Worm (Caenorhabditis elegans) whole organism, mixed stage, embryonic: ENCODE results near the gene ppm-1.G.

Experiments
- M03D4.4 ChIP-seq: sonication (generic microtip); optimal IDR thresholded peaks from 2 replicates; lab custom pipeline; 2017; ENCODE audit warnings: mild to moderate bottlenecking, missing genetic modification characterization, missing compliant biosample characterization
- bed-3 ChIP-seq: fragments of 200-800 bp; sonication (Bioruptor generic); optimal IDR thresholded peaks from 3 replicates; lab custom pipeline; 2018; ENCODE audit warnings: mild to moderate bottlenecking, missing genetic modification characterization, moderate library complexity, missing compliant biosample characterization
- blmp-1 ChIP-seq: fragments of 150-350 bp; optimal IDR thresholded peaks from 2 replicates; lab custom pipeline; 2014; ENCODE audit warnings: missing biosample characterization, missing genetic modification characterization
- ceh-39 ChIP-seq: fragments of 150-350 bp; optimal IDR thresholded peaks from 2 replicates; lab custom pipeline; 2014; ENCODE audit warnings: missing biosample characterization, missing genetic modification characterization
- ceh-43 ChIP-seq: fragments of 200-800 bp; sonication (Bioruptor generic); optimal IDR thresholded peaks from 2 replicates; lab custom pipeline; 2018; ENCODE audit warnings: mild to moderate bottlenecking, missing genetic modification characterization, moderate library complexity, missing compliant biosample characterization
- ces-1 ChIP-seq: fragments of 150-350 bp; optimal IDR thresholded peaks from 2 replicates; lab custom pipeline; 2014; ENCODE audit warnings: missing biosample characterization, missing genetic modification reagents, missing genetic modification characterization
- cnd-1 ChIP-seq: fragments of 200-800 bp; sonication (Bioruptor generic); optimal IDR thresholded peaks from 2 replicates; lab custom pipeline; 2018; ENCODE audit warnings: mild to moderate bottlenecking, missing genetic modification characterization, missing compliant biosample characterization
- elt-3 ChIP-seq: fragments of 150-350 bp; optimal IDR thresholded peaks from 2 replicates; lab custom pipeline; 2014; ENCODE audit warnings: missing biosample characterization, missing genetic modification characterization
- flh-1 ChIP-seq: fragments of 200-800 bp; sonication (Bioruptor generic); optimal IDR thresholded peaks from 2 replicates; lab custom pipeline; 2018; ENCODE audit warnings: mild to moderate bottlenecking, missing genetic modification characterization, moderate library complexity, missing compliant biosample characterization
- hlh-1 ChIP-seq: fragments of 150-350 bp; optimal IDR thresholded peaks from 2 replicates; lab custom pipeline; 2014; ENCODE audit warnings: missing biosample characterization, missing genetic modification reagents, missing genetic modification characterization
- lin-13 ChIP-seq: fragments of 150-350 bp; optimal IDR thresholded peaks from 2 replicates; lab custom pipeline; 2014; ENCODE audit warnings: missing biosample characterization, missing genetic modification characterization
- lin-32 ChIP-seq: fragments of 200-800 bp; sonication (Bioruptor generic); optimal IDR thresholded peaks from 2 replicates; lab custom pipeline; 2018; ENCODE audit warnings: mild to moderate bottlenecking, missing genetic modification characterization, missing compliant biosample characterization
- lsy-2 ChIP-seq: fragments of 150-350 bp; optimal IDR thresholded peaks from 2 replicates; lab custom pipeline; 2014; ENCODE audit warnings: missing biosample characterization, missing genetic modification characterization
- mab-5 ChIP-seq: fragments of 150-350 bp; optimal IDR thresholded peaks from 2 replicates; lab custom pipeline; 2014; ENCODE audit warnings: missing biosample characterization, missing genetic modification characterization
- mep-1 ChIP-seq: fragments of 150-350 bp; optimal IDR thresholded peaks from 2 replicates; lab custom pipeline; 2017; ENCODE audit warnings: missing biosample characterization, missing genetic modification reagents, missing genetic modification characterization, inconsistent platforms
- mls-2 ChIP-seq: sonication (generic microtip); optimal IDR thresholded peaks from 2 replicates; lab custom pipeline; 2016; ENCODE audit warnings: mild to moderate bottlenecking, missing genetic modification characterization, moderate library complexity, missing compliant biosample characterization
- nhr-2 ChIP-seq: fragments of 150-350 bp; optimal IDR thresholded peaks from 2 replicates; lab custom pipeline; 2014; ENCODE audit warnings: missing biosample characterization, missing genetic modification characterization
- nhr-237 ChIP-seq: fragments of 150-350 bp; optimal IDR thresholded peaks from 2 replicates; lab custom pipeline; 2014; ENCODE audit warnings: missing biosample characterization, missing genetic modification characterization
- nhr-28 ChIP-seq: fragments of 150-350 bp; optimal IDR thresholded peaks from 2 replicates; lab custom pipeline; 2014; ENCODE audit warnings: missing biosample characterization, missing genetic modification characterization
- nhr-76 ChIP-seq: sonication (generic microtip); optimal IDR thresholded peaks from 2 replicates; lab custom pipeline; 2017; ENCODE audit warnings: missing biosample characterization, missing genetic modification characterization
- pha-4 ChIP-seq: fragments of 150-350 bp; optimal IDR thresholded peaks from 2 replicates; lab custom pipeline; 2018; ENCODE audit warnings: missing biosample characterization, missing genetic modification reagents, missing genetic modification characterization
- sem-2 ChIP-seq: fragments of 200-800 bp; sonication (Bioruptor generic); optimal IDR thresholded peaks from 2 replicates; lab custom pipeline; 2018; ENCODE audit warnings: mild to moderate bottlenecking, missing genetic modification characterization, missing compliant biosample characterization
- sptf-1 ChIP-seq: sonication (generic microtip); optimal IDR thresholded peaks from 2 replicates; lab custom pipeline; 2017; ENCODE audit warnings: mild to moderate bottlenecking, missing genetic modification characterization, moderate library complexity, missing compliant biosample characterization
- tbx-8 ChIP-seq: fragments of 200-800 bp; sonication (Bioruptor generic); optimal IDR thresholded peaks from 2 replicates; lab custom pipeline; 2018; ENCODE audit warnings: mild to moderate bottlenecking, missing genetic modification characterization, moderate library complexity, missing compliant biosample characterization
- unc-120 ChIP-seq: sonication (generic microtip); optimal IDR thresholded peaks from 2 replicates; lab custom pipeline; 2017; ENCODE audit warnings: missing genetic modification characterization, missing compliant biosample characterization; ENCODE audit not compliant: poor library complexity, severe bottlenecking
- unc-39 ChIP-seq: fragments of 150-350 bp; optimal IDR thresholded peaks from 2 replicates; lab custom pipeline; 2014; ENCODE audit warnings: missing biosample characterization, missing genetic modification characterization
- unc-62 ChIP-seq: fragments of 150-350 bp; optimal IDR thresholded peaks from 2 replicates; lab custom pipeline; 2014; ENCODE audit warnings: missing biosample characterization, missing genetic modification reagents, missing genetic modification characterization
- zip-8 ChIP-seq: fragments of 150-350 bp; optimal IDR thresholded peaks from 2 replicates; lab custom pipeline; 2014; ENCODE audit warnings: missing biosample characterization, missing genetic modification characterization
- ztf-11 ChIP-seq: fragments of 150-350 bp; optimal IDR thresholded peaks from 2 replicates; lab custom pipeline; 2014; ENCODE audit warnings: missing biosample characterization, missing genetic modification characterization

The ppm-1.G gene

ce11 chrIII:757981-758380, 25.5 kb upstream of the ppm-1.G start, which contains the start of gene T17H7.7:
TSS of gene T17H7.7 (minus strand) at chrIII:758081.
- TF ChIP-seq nhr-76 (no peak), elt-3 (no peak), bed-3 (GFP tag; lab: Kevin White, UChicago) (no peak)

ce11 chrIII:759675-760074, 23.8 kb upstream of the ppm-1.G start:
- TF ChIP-seq nhr-237 (tag; lab: Kevin White, UChicago) (no peak), lin-13 (tag; lab: Kevin White, UChicago) (no peak), sem-2 (GFP tag; lab: Kevin White, UChicago) (no peak), mab-5 (tag; lab: Kevin White, UChicago) (no peak), bed-3 (GFP tag; lab: Kevin White, UChicago) (no peak), lin-32 (GFP tag; lab: Kevin White, UChicago) (no peak), unc-120 (tag; lab: Kevin White, UChicago) (no peak), ces-1 (no peak)

ce11 chrIII:761476-761875, 22.0 kb upstream of the ppm-1.G start, which contains the start of gene nlp-52:
TSS of gene nlp-52 (plus strand) at chrIII:761776.
- TF ChIP-seq ceh-39 (tag; lab: Kevin White, UChicago) = no peak
- no peak for TF ChIP-seq nhr-28 (tag; lab: Kevin White, UChicago)
- TF ChIP-seq bed-3 (GFP tag; lab: Kevin White, UChicago) = no peak
- TF ChIP-seq hlh-1 (tag; lab: Kevin White, UChicago) = no peak
- TF ChIP-seq nhr-2 (tag; lab: Kevin White, UChicago) = no peak
- TF ChIP-seq mls-2 (tag; lab: Kevin White, UChicago) = no peak
- TF ChIP-seq, all 35 proteins: peak for 0

- TF ChIP-seq ceh-39 (tag; lab: Kevin White, UChicago) = no peak
- TF ChIP-seq nhr-237 (tag; lab: Kevin White, UChicago) = no peak
- no peak for TF ChIP-seq sptf-1
- no peak for TF ChIP-seq sem-2 (GFP tag; lab: Kevin White, UChicago)
- no peak for TF ChIP-seq tbx-8 (GFP tag; lab: Kevin White, UChicago)
- no peak for TF ChIP-seq mab-5 (tag; lab: Kevin White, UChicago)
- no peak for TF ChIP-seq lsy-2 (tag; lab: Kevin White, UChicago)
- no peak for TF ChIP-seq bed-3 (GFP tag; lab: Kevin White, UChicago)
- TF ChIP-seq zip-8 = no peak
- no peak for TF ChIP-seq unc-62
- TF ChIP-seq unc-39 (tag; lab: Kevin White, UChicago) = no peak
- no peak for TF ChIP-seq mep-1 (tag; lab: Kevin White, UChicago)
- no peak for TF ChIP-seq ces-1
- TF ChIP-seq nhr-28 (tag; lab: Kevin White, UChicago) = no peak
Measured at ce11 chrIII:762508-762907, 21.0 kb upstream of the ppm-1.G start.

- TF ChIP-seq M03D4.4 (tag; lab: Kevin White, UChicago) (no peak), ces-1 (peak; percentile 62), sptf-1 (no peak), flh-1 (GFP tag; lab: Kevin White, UChicago) (no peak), ceh-43 (GFP tag; lab: Kevin White, UChicago) (no peak), blmp-1 (tag; lab: Kevin White, UChicago) (no peak), elt-3 (no peak)
Measured at ce11 chrIII:764404-764803, 19.1 kb upstream of the ppm-1.G start.

ce11 chrIII:764884-765283, 18.6 kb upstream of the ppm-1.G start, which contains the start of gene ptl-1:
TSS of gene ptl-1 (plus strand) at chrIII:765184.
- no peak for TF ChIP-seq sptf-1
- no peak for TF ChIP-seq unc-62
- TF ChIP-seq pha-4 (tag; lab: Kevin White, UChicago) = no peak
- TF ChIP-seq mab-5 (tag; lab: Kevin White, UChicago) = no peak

- TF ChIP-seq ztf-11 (tag; lab: Kevin White, UChicago) (no peak), zip-8 (no peak), pha-4 (tag; lab: Kevin White, UChicago) (no peak), elt-3 (no peak), lin-13 (tag; lab: Kevin White, UChicago) (no peak), bed-3 (GFP tag; lab: Kevin White, UChicago) (no peak), nhr-2 (tag; lab: Kevin White, UChicago) (no peak), sptf-1 (no peak), cnd-1 (tag; lab: Kevin White, UChicago) (no peak), tbx-8 (GFP tag; lab: Kevin White, UChicago) (no peak)
Measured at ce11 chrIII:768528-768927, 15.0 kb upstream of the ppm-1.G start.
